Worm (Caenorhabditis elegans): ENCODE results near the gene C35D6.4.
A peak's percentile ranks its signal among the peaks of the same experiment; 100 is the strongest.

C35D6.4 gene

ce11 chrIV:16397845-16398607 lies 47.2 kb downstream of the C35D6.4 start:
- TF ChIP-seq unc-120 (tag; optimal IDR thresholded peaks at IDR 0.05; ENCODE audit: poor library complexity, severe bottlenecking) (peak; percentile 58), blmp-1 (tag; optimal IDR thresholded peaks at IDR 0.05) (no peak), ztf-11 (tag; optimal IDR thresholded peaks at IDR 0.05) (no peak), nhr-76 (tag; optimal IDR thresholded peaks at IDR 0.05) (no peak), cnd-1 (tag; optimal IDR thresholded peaks at IDR 0.05) (peak; percentile 85), unc-62 (GFP tag; optimal IDR thresholded peaks at IDR 0.05) (peak; percentile 8), M03D4.4 (tag; optimal IDR thresholded peaks at IDR 0.05) (peak; percentile 72), ceh-43 (GFP tag; optimal IDR thresholded peaks at IDR 0.05) (peak; percentile 65), zip-8 (tag; optimal IDR thresholded peaks at IDR 0.05) (peak; percentile 25), mls-2 (tag; optimal IDR thresholded peaks at IDR 0.05) (peak; percentile 73), ces-1 (GFP tag; optimal IDR thresholded peaks at IDR 0.05) (peak; percentile 21), snpc-4 (tag; optimal IDR thresholded peaks at IDR 0.05) (no peak), ceh-39 (tag; optimal IDR thresholded peaks at IDR 0.05) (no peak), tbx-8 (GFP tag; optimal IDR thresholded peaks at IDR 0.05) (peak; percentile 68), lin-13 (tag; optimal IDR thresholded peaks at IDR 0.05) (peak; percentile 41), ham-2 (GFP tag; optimal IDR thresholded peaks at IDR 0.05) (peak; percentile 50), unc-39 (tag; optimal IDR thresholded peaks at IDR 0.05) (no peak), nhr-2 (tag; optimal IDR thresholded peaks at IDR 0.05) (peak; percentile 75), sptf-1 (tag; optimal IDR thresholded peaks at IDR 0.05) (peak; percentile 80), mep-1 (tag; optimal IDR thresholded peaks at IDR 0.05) (no peak), pha-4 (tag; optimal IDR thresholded peaks at IDR 0.05) (no peak), nhr-28 (tag; optimal IDR thresholded peaks at IDR 0.05) (no peak), nhr-12 (tag; optimal IDR thresholded peaks at IDR 0.05) (no peak), sem-2 (GFP tag; optimal IDR thresholded peaks at IDR 0.05) (peak; percentile 72), lin-32 (GFP tag; optimal IDR thresholded peaks at IDR 0.05) (peak; percentile 1), mab-5 (tag; optimal IDR thresholded peaks at IDR 0.05) (no peak), elt-1 (tag; optimal IDR thresholded peaks at IDR 0.05; ENCODE audit: borderline replicate concordance, insufficient read depth) (peak; percentile 69), hlh-1 (tag; optimal IDR thresholded peaks at IDR 0.05) (no peak), elt-3 (tag; optimal IDR thresholded peaks at IDR 0.05) (no peak), ceh-83 (GFP tag; optimal IDR thresholded peaks at IDR 0.05) (peak; percentile 83), flh-1 (GFP tag; optimal IDR thresholded peaks at IDR 0.05) (peak; percentile 46), bed-3 (GFP tag; optimal IDR thresholded peaks at IDR 0.05) (peak; percentile 23), nhr-237 (tag; optimal IDR thresholded peaks at IDR 0.05) (no peak), drap-1 (GFP tag; optimal IDR thresholded peaks at IDR 0.05) (peak; percentile 73)

DNA sequence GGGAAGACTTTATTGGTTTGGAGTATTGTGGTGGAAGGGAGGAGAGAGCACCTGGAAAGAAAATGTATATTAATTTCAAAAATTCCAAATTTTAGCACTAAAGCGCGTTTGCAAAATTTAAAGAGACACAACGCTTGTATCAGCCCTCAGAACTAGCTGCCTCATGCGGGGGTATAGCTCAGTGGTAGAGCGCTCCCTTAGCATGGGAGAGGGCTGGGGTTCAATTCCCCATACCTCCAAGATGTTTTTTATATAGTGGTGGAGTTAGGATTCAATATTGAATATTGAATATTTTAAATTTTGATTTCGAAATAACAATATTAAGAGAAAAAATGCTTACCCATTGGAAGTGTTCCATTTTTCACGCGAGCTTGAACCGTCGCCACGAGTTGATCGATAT lies 48.2 kb downstream of the C35D6.4 start:
- TF ChIP-seq nhr-12 (tag; optimal IDR thresholded peaks at IDR 0.05) = no peak
- no peak for TF ChIP-seq ces-1 (GFP tag; optimal IDR thresholded peaks at IDR 0.05)
- TF ChIP-seq unc-120 (tag; optimal IDR thresholded peaks at IDR 0.05; ENCODE audit: poor library complexity, severe bottlenecking) = peak; percentile 39
- TF ChIP-seq lsy-2 (tag; optimal IDR thresholded peaks at IDR 0.05) = no peak
- TF ChIP-seq mep-1 (tag; optimal IDR thresholded peaks at IDR 0.05) = no peak
- no peak for TF ChIP-seq lin-32 (GFP tag; optimal IDR thresholded peaks at IDR 0.05)
- no peak for TF ChIP-seq nhr-28 (tag; optimal IDR thresholded peaks at IDR 0.05)
- peak; percentile 48 for TF ChIP-seq mls-2 (tag; optimal IDR thresholded peaks at IDR 0.05)
- peak; percentile 52 for TF ChIP-seq sem-2 (GFP tag; optimal IDR thresholded peaks at IDR 0.05)
- TF ChIP-seq elt-1 (tag; optimal IDR thresholded peaks at IDR 0.05; ENCODE audit: borderline replicate concordance, insufficient read depth) = no peak
- no peak for TF ChIP-seq lin-13 (tag; optimal IDR thresholded peaks at IDR 0.05)
- TF ChIP-seq mab-5 (tag; optimal IDR thresholded peaks at IDR 0.05) = no peak
- peak; percentile 42 for TF ChIP-seq flh-1 (GFP tag; optimal IDR thresholded peaks at IDR 0.05)
- TF ChIP-seq cnd-1 (tag; optimal IDR thresholded peaks at IDR 0.05) = peak; percentile 79
- TF ChIP-seq hlh-1 (tag; optimal IDR thresholded peaks at IDR 0.05) = no peak
- TF ChIP-seq ztf-11 (tag; optimal IDR thresholded peaks at IDR 0.05) = no peak
- no peak for TF ChIP-seq unc-39 (tag; optimal IDR thresholded peaks at IDR 0.05)
- TF ChIP-seq snpc-4 (tag; optimal IDR thresholded peaks at IDR 0.05) = no peak
- peak; percentile 43 for TF ChIP-seq drap-1 (GFP tag; optimal IDR thresholded peaks at IDR 0.05)
- no peak for TF ChIP-seq pha-4 (tag; optimal IDR thresholded peaks at IDR 0.05)
- peak; percentile 15 for TF ChIP-seq tbx-8 (GFP tag; optimal IDR thresholded peaks at IDR 0.05)
- TF ChIP-seq elt-3 (tag; optimal IDR thresholded peaks at IDR 0.05) = no peak
- TF ChIP-seq ceh-39 (tag; optimal IDR thresholded peaks at IDR 0.05) = no peak
- no peak for TF ChIP-seq bed-3 (GFP tag; optimal IDR thresholded peaks at IDR 0.05)
- no peak for TF ChIP-seq zip-8 (tag; optimal IDR thresholded peaks at IDR 0.05)
- peak; percentile 64 for TF ChIP-seq ceh-83 (GFP tag; optimal IDR thresholded peaks at IDR 0.05)
- TF ChIP-seq ceh-43 (GFP tag; optimal IDR thresholded peaks at IDR 0.05) = no peak
- no peak for TF ChIP-seq nhr-237 (tag; optimal IDR thresholded peaks at IDR 0.05)
- peak; percentile 68 for TF ChIP-seq sptf-1 (tag; optimal IDR thresholded peaks at IDR 0.05)
- peak; percentile 51 for TF ChIP-seq M03D4.4 (tag; optimal IDR thresholded peaks at IDR 0.05)
- TF ChIP-seq unc-62 (GFP tag; optimal IDR thresholded peaks at IDR 0.05) = no peak
- TF ChIP-seq ham-2 (GFP tag; optimal IDR thresholded peaks at IDR 0.05) = peak; percentile 0
- TF ChIP-seq nhr-2 (tag; optimal IDR thresholded peaks at IDR 0.05) = no peak
- TF ChIP-seq nhr-76 (tag; optimal IDR thresholded peaks at IDR 0.05) = no peak
- no peak for TF ChIP-seq blmp-1 (tag; optimal IDR thresholded peaks at IDR 0.05)
